Worm (Caenorhabditis elegans): ENCODE measurements around the gene txt-8.
"Not testable (repeated sequence)": the region's sequence is repeated elsewhere in the genome, so short reads cannot be mapped to it uniquely, and the experiment has no call there.

Gene txt-8

DNA sequence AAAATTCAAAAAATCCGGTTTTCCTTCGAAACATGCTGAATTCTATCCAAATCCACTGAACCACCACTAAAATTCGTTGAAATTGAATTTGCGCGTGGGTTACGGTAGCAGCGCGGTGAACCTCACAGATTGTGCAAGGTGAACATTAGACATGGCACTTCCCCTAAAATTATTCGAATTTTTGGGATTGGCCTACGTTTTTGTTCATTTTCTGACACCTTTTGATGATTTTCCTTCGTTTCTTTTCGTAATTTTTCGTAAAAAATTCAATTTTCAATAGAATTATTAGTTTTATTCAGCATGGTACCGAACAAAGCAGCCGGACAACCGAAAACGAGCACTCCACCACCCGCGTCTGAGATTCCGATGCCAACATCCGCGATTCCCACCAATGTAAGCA, 23.9 kb downstream of the txt-8 start, which contains the start of gene ZK262.8:
Gene ZK262.8 (plus strand): TSS at position 301 of the 400 bp plus-strand sequence.
- TF ChIP-seq mep-1 (tag; optimal IDR thresholded peaks at IDR 0.05): no peak
- TF ChIP-seq jun-1 (tag; optimal IDR thresholded peaks at IDR 0.05): no peak
- TF ChIP-seq daf-8 (GFP tag; IDR thresholded peaks at IDR 0.05): no peak
- no peak for TF ChIP-seq Y75B8A.6 (GFP tag; IDR thresholded peaks at IDR 0.05)

DNA sequence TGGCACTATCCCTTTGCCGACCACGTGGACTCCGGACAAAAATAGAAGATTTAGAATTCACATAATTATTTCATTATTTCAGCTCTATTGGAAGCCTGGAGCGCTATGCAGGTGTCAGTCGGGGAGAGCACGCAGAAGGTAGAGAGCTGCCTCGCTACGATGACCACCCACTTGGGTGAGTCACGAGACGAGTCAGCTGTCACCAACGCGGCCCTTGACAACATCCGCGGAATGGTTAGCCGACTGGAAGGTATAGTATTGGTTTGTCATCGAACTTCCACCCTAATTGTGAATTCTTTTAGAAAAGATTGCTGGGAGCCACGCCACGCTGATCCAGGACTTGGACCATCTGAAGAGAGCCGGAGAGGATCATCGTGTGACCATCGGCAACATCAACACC, 25.3 kb downstream of the txt-8 start, which contains the start of gene ZK262.9:
Gene ZK262.9 (plus strand): TSS at position 301 of the 400 bp plus-strand sequence.
- TF ChIP-seq lir-3 (tag; optimal IDR thresholded peaks at IDR 0.05); nhr-6 (tag; optimal IDR thresholded peaks at IDR 0.05); duxl-1 (tag; optimal IDR thresholded peaks at IDR 0.05; ENCODE audit: poor library complexity): not testable (repeated sequence)

DNA sequence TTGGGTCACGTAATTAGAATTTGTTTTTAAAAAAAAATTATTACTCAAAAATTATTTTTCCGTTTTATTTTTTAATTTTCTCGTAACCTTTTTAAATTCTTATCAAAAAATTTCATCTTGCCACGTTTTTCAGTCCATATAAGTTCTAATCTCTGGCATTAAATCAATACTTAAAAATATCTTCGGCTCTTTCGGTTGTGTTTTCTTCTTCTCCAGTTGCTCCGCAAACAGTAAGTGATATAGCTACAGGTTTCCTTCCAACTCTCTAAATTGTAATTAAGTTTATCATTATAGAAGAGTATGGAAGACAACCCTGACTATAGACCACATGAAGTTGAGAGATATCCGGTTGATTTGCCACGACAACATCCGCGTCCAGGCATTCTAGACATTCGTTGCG, 30.0 kb downstream of the txt-8 start, which contains the start of gene ZK228.1:
Gene ZK228.1 (plus strand): TSS at position 301 of the 400 bp plus-strand sequence.
- TF ChIP-seq aha-1 (tag) (peak; percentile 38), spr-1 (tag; optimal IDR thresholded peaks at IDR 0.05) (no peak)

DNA sequence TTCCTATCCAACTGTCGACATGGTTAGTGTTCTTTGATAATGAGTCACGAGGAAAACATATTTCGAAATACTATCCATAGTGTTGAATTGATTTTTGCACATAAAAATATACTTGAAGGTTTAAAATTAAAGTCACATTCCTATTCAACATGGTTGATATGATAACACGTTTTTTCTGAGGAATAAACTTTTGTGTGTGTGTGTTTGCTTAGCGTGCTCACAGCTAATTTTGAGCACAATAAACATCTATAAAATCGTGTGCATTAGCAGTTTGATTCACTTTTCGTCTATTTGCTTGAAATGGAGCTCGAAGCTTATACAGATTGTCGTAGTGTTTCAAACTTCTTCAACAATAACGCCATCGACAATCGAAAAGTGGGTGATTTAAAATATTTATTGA, 42.4 kb downstream of the txt-8 start, which contains the start of gene ZK228.10:
Gene ZK228.10 (plus strand): TSS at position 301 of the 400 bp plus-strand sequence.
- no peak for TF ChIP-seq lin-29 (GFP tag; IDR thresholded peaks at IDR 0.05)

DNA sequence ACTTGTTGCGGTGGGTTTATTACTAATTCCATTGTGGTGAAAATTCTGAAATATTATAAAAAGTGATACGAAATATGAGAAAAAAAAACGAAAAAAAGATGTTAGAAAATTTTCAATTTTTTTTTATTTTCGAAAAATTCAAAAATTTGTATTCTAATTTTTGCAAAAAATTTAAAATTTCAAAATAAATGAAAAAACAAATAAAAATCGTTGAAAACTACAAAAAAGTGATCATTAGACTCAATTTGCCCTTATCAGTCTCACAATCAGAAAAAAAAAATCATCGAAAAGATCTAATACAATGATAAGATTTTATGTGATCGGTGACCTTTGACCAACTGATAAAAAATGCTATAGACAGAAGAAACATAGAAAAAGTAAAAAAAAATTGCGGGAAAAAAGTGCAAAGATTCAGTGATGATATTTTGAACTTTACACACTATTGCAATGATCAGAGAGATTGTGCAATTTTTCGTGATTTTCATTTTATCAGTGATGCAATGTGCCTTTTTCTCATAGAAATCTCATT, 47.1 kb downstream of the txt-8 start, which contains the start of gene ZK228.3:
Gene ZK228.3 (minus strand): TSS at position 51 of the 529 bp plus-strand sequence.
- TF ChIP-seq dpl-1 (GFP tag; optimal IDR thresholded peaks at IDR 0.05) (no peak), daf-16 (GFP tag; optimal IDR thresholded peaks at IDR 0.05) (no peak), daf-16 (tag; optimal IDR thresholded peaks at IDR 0.05) (peak; percentile 55), nhr-41 (GFP tag; IDR thresholded peaks at IDR 0.05) (peak; percentile 93), snpc-1.2 (GFP tag; IDR thresholded peaks at IDR 0.05) (no peak), nhr-28 (tag; optimal IDR thresholded peaks at IDR 0.05) (peak; percentile 91), pqm-1 (tag; optimal IDR thresholded peaks at IDR 0.05) (peak; percentile 94), php-3 (GFP tag; IDR thresholded peaks at IDR 0.05) (peak; percentile 35; the same call in 1 of the 2 replicates), nhr-77 (tag; optimal IDR thresholded peaks at IDR 0.05) (peak; percentile 76), vab-7 (GFP tag; IDR thresholded peaks at IDR 0.05) (no peak), mdt-29 (GFP tag; IDR thresholded peaks at IDR 0.05) (no peak), mxl-3 (GFP tag; optimal IDR thresholded peaks at IDR 0.05) (no peak), lin-1 (GFP tag; IDR thresholded peaks at IDR 0.05) (0 out of 2 replicates have a peak, but pooled peaks have one; percentile 30), hlh-11 (tag; optimal IDR thresholded peaks at IDR 0.05) (peak; percentile 52), nhr-10 (tag; optimal IDR thresholded peaks at IDR 0.05) (no peak), nhr-48 (tag; optimal IDR thresholded peaks at IDR 0.05) (peak; percentile 23), tra-1 (GFP tag; IDR thresholded peaks at IDR 0.05) (peak; percentile 53; the same call in 1 of the 2 replicates), dmd-6 (GFP tag; IDR thresholded peaks at IDR 0.05) (peak; percentile 90), Y75B8A.6 (GFP tag; IDR thresholded peaks at IDR 0.05) (no peak), zfp-3 (GFP tag; conservative IDR thresholded peaks at IDR 0.05) (no peak), ceh-32 (tag; optimal IDR thresholded peaks at IDR 0.05; ENCODE audit: poor library complexity) (no peak), sdz-12 (GFP tag; optimal IDR thresholded peaks at IDR 0.05) (no peak)

DNA sequence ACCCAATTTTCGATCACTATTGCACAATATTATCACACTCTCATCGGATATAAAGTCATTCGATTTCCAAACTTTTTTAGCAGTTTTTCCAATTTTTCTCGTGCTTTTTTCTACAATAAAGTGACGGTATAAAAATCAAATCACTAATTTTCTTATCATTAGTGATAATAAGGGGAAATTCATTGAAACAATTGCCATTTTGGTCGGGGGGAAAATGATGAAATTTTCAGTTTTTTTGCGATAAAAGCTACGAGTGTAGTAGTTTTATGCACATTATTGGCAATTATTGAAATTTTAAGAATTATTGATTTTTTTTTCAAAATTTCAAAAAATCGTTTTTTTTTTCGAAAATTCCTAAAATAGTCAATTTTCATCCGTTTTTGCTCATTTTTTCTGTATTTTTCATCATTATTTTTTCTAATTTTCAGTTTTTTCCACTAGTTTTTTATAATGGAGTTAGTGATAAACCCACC, 48.2 kb downstream of the txt-8 start, which contains the start of gene ZK228.4:
Gene ZK228.4 (plus strand): TSS at position 423 of the 473 bp plus-strand sequence.
- TF ChIP-seq aha-1 (tag) (no peak), Y48G9A.11 (GFP tag; IDR thresholded peaks at IDR 0.05) (no peak), pqm-1 (tag; optimal IDR thresholded peaks at IDR 0.05) (peak; percentile 70), egl-27 (tag; optimal IDR thresholded peaks at IDR 0.05) (no peak), rbr-2 (tag; optimal IDR thresholded peaks at IDR 0.05) (no peak), pha-4 (GFP tag; IDR thresholded peaks at IDR 0.05) (no peak), pha-4 (tag; optimal IDR thresholded peaks at IDR 0.05) (no peak), ztf-11 (tag; optimal IDR thresholded peaks at IDR 0.05) (no peak), nhr-10 (tag; optimal IDR thresholded peaks at IDR 0.05) (no peak), fkh-10 (GFP tag; optimal IDR thresholded peaks at IDR 0.05) (no peak), hlh-30 (tag; optimal IDR thresholded peaks at IDR 0.05; ENCODE audit: insufficient read depth) (no peak), ceh-28 (tag; optimal IDR thresholded peaks at IDR 0.05) (no peak), lir-3 (tag; optimal IDR thresholded peaks at IDR 0.05) (no peak), ceh-32 (tag; optimal IDR thresholded peaks at IDR 0.05; ENCODE audit: poor library complexity) (no peak), hmg-1.1 (GFP tag; IDR thresholded peaks at IDR 0.05) (no peak), lin-1 (GFP tag; IDR thresholded peaks at IDR 0.05) (no peak), cey-2 (tag; optimal IDR thresholded peaks at IDR 0.05; ENCODE audit: borderline replicate concordance, insufficient read depth) (no peak)
